Fruit fly (Drosophila melanogaster) whole organism, embryonic: Measurements from ENCODE around the gene CG2691.

Experiments
- CG10274 ChIP-seq: fragments of 200-800 bp; sonication (Bioruptor generic); optimal IDR thresholded peaks from 3 replicates; lab custom pipeline; 2017; ENCODE audit warnings: missing biosample characterization, mild to moderate bottlenecking, missing genetic modification characterization
- CG10654 ChIP-seq: fragments of 200-800 bp; sonication (Bioruptor generic); optimal IDR thresholded peaks from 2 replicates; lab custom pipeline; 2016; ENCODE audit warnings: missing biosample characterization, missing genetic modification characterization
- CG11247 ChIP-seq: fragments of 200-800 bp; sonication (Bioruptor generic); IDR thresholded peaks from 2 replicates; pipeline ENCODE4 v1.3.6; 2022; ENCODE audit warnings: missing biosample characterization, missing genetic modification characterization
- CG12155 ChIP-seq: fragments of 200-800 bp; sonication (Bioruptor generic); optimal IDR thresholded peaks from 3 replicates; lab custom pipeline; 2016; ENCODE audit warnings: missing biosample characterization, missing genetic modification characterization
- CG13775 ChIP-seq: fragments of 200-800 bp; sonication (Bioruptor generic); optimal IDR thresholded peaks from 3 replicates; lab custom pipeline; 2017; ENCODE audit warnings: missing biosample characterization, mild to moderate bottlenecking, missing genetic modification characterization
- CG14860 ChIP-seq: fragments of 200-800 bp; sonication (Bioruptor generic); IDR thresholded peaks from 3 replicates; pipeline ENCODE4 v1.3.6; 2022; ENCODE audit warnings: missing biosample characterization, missing genetic modification characterization; ENCODE audit not compliant: partially characterized antibody
- CG15601 ChIP-seq: fragments of 200-800 bp; sonication (Bioruptor generic); optimal IDR thresholded peaks from 3 replicates; lab custom pipeline; 2019; ENCODE audit warnings: missing biosample characterization, mild to moderate bottlenecking, missing genetic modification characterization, moderate library complexity
- CG1602 ChIP-seq: fragments of 200-800 bp; sonication (Bioruptor generic); optimal IDR thresholded peaks from 3 replicates; lab custom pipeline; 2016; ENCODE audit warnings: missing biosample characterization, missing genetic modification characterization
- CG17328 ChIP-seq: fragments of 200-800 bp; sonication (Bioruptor generic); IDR thresholded peaks from 2 replicates; pipeline ENCODE4 v1.3.6; 2022; ENCODE audit warnings: missing biosample characterization, missing genetic modification characterization
- CG17802 ChIP-seq: fragments of 200-800 bp; sonication (Bioruptor generic); optimal IDR thresholded peaks from 2 replicates; lab custom pipeline; 2018; ENCODE audit warnings: missing biosample characterization, mild to moderate bottlenecking, missing genetic modification characterization, moderate library complexity
- CG18476 ChIP-seq: fragments of 200-800 bp; sonication (Bioruptor generic); optimal IDR thresholded peaks from 2 replicates; lab custom pipeline; 2016; ENCODE audit warnings: missing biosample characterization, mild to moderate bottlenecking, missing genetic modification characterization
- CG18764 ChIP-seq: fragments of 200-800 bp; sonication (Bioruptor generic); optimal IDR thresholded peaks from 3 replicates; lab custom pipeline; 2016; ENCODE audit warnings: missing biosample characterization, missing genetic modification characterization
- CG2202 ChIP-seq: fragments of 200-800 bp; sonication (Bioruptor generic); optimal IDR thresholded peaks from 2 replicates; lab custom pipeline; 2018; ENCODE audit warnings: missing biosample characterization, mild to moderate bottlenecking, missing genetic modification characterization
- CG2678 ChIP-seq: fragments of 200-800 bp; sonication (Bioruptor generic); optimal IDR thresholded peaks from 3 replicates; lab custom pipeline; 2019; ENCODE audit warnings: missing biosample characterization, mild to moderate bottlenecking, missing genetic modification characterization, moderate library complexity
- CG30431 ChIP-seq: fragments of 200-800 bp; sonication (Bioruptor generic); optimal IDR thresholded peaks from 2 replicates; lab custom pipeline; 2017; ENCODE audit warnings: missing biosample characterization, missing genetic modification characterization
- CG3065 ChIP-seq: fragments of 200-800 bp; sonication (Bioruptor generic); optimal IDR thresholded peaks from 2 replicates; lab custom pipeline; 2016; ENCODE audit warnings: missing biosample characterization, missing genetic modification characterization
- CG33213 ChIP-seq: fragments of 200-800 bp; sonication (Bioruptor generic); optimal IDR thresholded peaks from 3 replicates; lab custom pipeline; 2016; ENCODE audit warnings: missing biosample characterization, missing genetic modification characterization
- CG4282 ChIP-seq: fragments of 200-800 bp; sonication (Bioruptor generic); optimal IDR thresholded peaks from 2 replicates; lab custom pipeline; 2016; ENCODE audit warnings: missing biosample characterization, missing genetic modification characterization
- CG4424 ChIP-seq: fragments of 200-800 bp; sonication (Bioruptor generic); optimal IDR thresholded peaks from 3 replicates; lab custom pipeline; 2016; ENCODE audit warnings: missing biosample characterization, missing genetic modification characterization
- CG4820 ChIP-seq: fragments of 200-800 bp; sonication (Bioruptor generic); optimal IDR thresholded peaks from 3 replicates; lab custom pipeline; 2016; ENCODE audit warnings: missing biosample characterization, missing genetic modification characterization
- CG8388 ChIP-seq: fragments of 200-800 bp; sonication (Bioruptor generic); optimal IDR thresholded peaks from 2 replicates; lab custom pipeline; 2019; ENCODE audit warnings: missing biosample characterization, mild to moderate bottlenecking, missing genetic modification characterization, moderate library complexity
- CG9215 ChIP-seq: fragments of 200-800 bp; sonication (Bioruptor generic); IDR thresholded peaks from 2 replicates; pipeline ENCODE4 v1.3.6; 2022; ENCODE audit warnings: missing biosample characterization, missing genetic modification characterization
- CkIIα-i1 ChIP-seq: fragments of 200-800 bp; sonication (Bioruptor generic); IDR thresholded peaks from 2 replicates; pipeline ENCODE4 v1.3.6; 2022; ENCODE audit warnings: missing biosample characterization, missing genetic modification characterization
- Deaf1 ChIP-seq: fragments of 200-800 bp; optimal IDR thresholded peaks from 3 replicates; lab custom pipeline; 2019; ENCODE audit warnings: missing biosample characterization, mild to moderate bottlenecking, missing genetic modification characterization, moderate library complexity
- Dp ChIP-seq: fragments of 200-800 bp; sonication (Bioruptor generic); optimal IDR thresholded peaks from 2 replicates; lab custom pipeline; 2018; ENCODE audit warnings: missing biosample characterization, mild to moderate bottlenecking, missing genetic modification characterization, moderate library complexity
- Eip74EF ChIP-seq, 2 experiments: fragments of 200-800 bp in 1 of 2; fragments of >200 bp in 1 of 2; sonication (Bioruptor generic) in 1 of 2; optimal IDR thresholded peaks; 2 replicates each; lab custom pipeline; 2017 to 2019; ENCODE audit warnings: missing biosample characterization in 2 of 2, missing genetic modification characterization in 2 of 2, mild to moderate bottlenecking in 1 of 2, moderate library complexity in 1 of 2
- Ets65A ChIP-seq: fragments of 200-800 bp; sonication (Bioruptor generic); peaks from one replicate; lab custom pipeline; 2016; ENCODE audit warnings: missing biosample characterization, missing genetic modification characterization
- GATAe ChIP-seq: fragments of 200-800 bp; sonication (Bioruptor generic); conservative IDR thresholded peaks from 2 replicates; pipeline ENCODE4 v1.3.6; 2022; ENCODE audit warnings: missing biosample characterization, missing genetic modification characterization
- HLH3B ChIP-seq: fragments of 200-800 bp; sonication (Bioruptor generic); IDR thresholded peaks from 2 replicates; pipeline ENCODE4 v1.3.6; 2022; ENCODE audit warnings: missing biosample characterization, missing genetic modification characterization
- HLH54F ChIP-seq: fragments of 200-800 bp; sonication (Bioruptor generic); optimal IDR thresholded peaks from 3 replicates; lab custom pipeline; 2016; ENCODE audit warnings: missing biosample characterization, missing genetic modification characterization
- Hey ChIP-seq: fragments of 200-800 bp; sonication (Bioruptor generic); optimal IDR thresholded peaks from 3 replicates; lab custom pipeline; 2018; ENCODE audit warnings: missing biosample characterization, mild to moderate bottlenecking, missing genetic modification characterization
- Hmx ChIP-seq: fragments of 200-800 bp; sonication (Bioruptor generic); optimal IDR thresholded peaks from 2 replicates; lab custom pipeline; 2016; ENCODE audit warnings: missing biosample characterization, missing genetic modification characterization
- Hr51 ChIP-seq, 2 experiments: fragments of 200-800 bp; sonication (Bioruptor generic); optimal IDR thresholded peaks; 2 replicates in 1 of 2; 3 replicates in 1 of 2; lab custom pipeline; 2016 to 2018; ENCODE audit warnings: missing biosample characterization in 2 of 2, missing genetic modification characterization in 2 of 2, mild to moderate bottlenecking in 1 of 2, moderate library complexity in 1 of 2
- Kr ChIP-seq: fragments of 200-800 bp; sonication (Bioruptor generic); optimal IDR thresholded peaks from 2 replicates; lab custom pipeline; 2017; ENCODE audit warnings: missing biosample characterization, mild to moderate bottlenecking, missing genetic modification characterization
- MESR4 ChIP-seq: fragments of 200-800 bp; sonication (Bioruptor generic); optimal IDR thresholded peaks from 2 replicates; lab custom pipeline; 2018; ENCODE audit warnings: missing biosample characterization, mild to moderate bottlenecking, missing genetic modification characterization, moderate library complexity
- Med ChIP-seq: fragments of 200-800 bp; sonication (Bioruptor generic); peaks from one replicate; lab custom pipeline; 2016; ENCODE audit warnings: missing biosample characterization, missing genetic modification characterization, mild to moderate bottlenecking, inconsistent platforms, moderate library complexity
- Nf-YC ChIP-seq: fragments of 200-800 bp; optimal IDR thresholded peaks from 3 replicates; lab custom pipeline; 2019; ENCODE audit warnings: missing biosample characterization, mild to moderate bottlenecking, missing genetic modification characterization, moderate library complexity
- Spps ChIP-seq: fragments of 200-800 bp; sonication (Bioruptor generic); optimal IDR thresholded peaks from 2 replicates; lab custom pipeline; 2018; ENCODE audit warnings: missing biosample characterization, mild to moderate bottlenecking, missing genetic modification characterization
- Ssrp ChIP-seq: fragments of 200-800 bp; sonication (Bioruptor generic); optimal IDR thresholded peaks from 2 replicates; lab custom pipeline; 2018; ENCODE audit warnings: missing biosample characterization, mild to moderate bottlenecking, missing genetic modification characterization, moderate library complexity
- Xrp1 ChIP-seq: fragments of 200-800 bp; sonication (Bioruptor generic); IDR thresholded peaks from 2 replicates; pipeline ENCODE4 v1.3.6; 2022; ENCODE audit warnings: missing biosample characterization, missing genetic modification characterization
- az2 ChIP-seq: fragments of 200-800 bp; sonication (Bioruptor generic); optimal IDR thresholded peaks from 3 replicates; lab custom pipeline; 2016; ENCODE audit warnings: missing biosample characterization, missing genetic modification characterization
- cato ChIP-seq: fragments of 200-800 bp; sonication (Bioruptor generic); optimal IDR thresholded peaks from 2 replicates; lab custom pipeline; 2016; ENCODE audit warnings: missing biosample characterization, missing genetic modification characterization, borderline replicate concordance
- fd102C ChIP-seq: fragments of 200-800 bp; sonication (Bioruptor generic); optimal IDR thresholded peaks from 2 replicates; lab custom pipeline; 2018; ENCODE audit warnings: missing biosample characterization, mild to moderate bottlenecking, missing genetic modification characterization, moderate library complexity
- fd64A ChIP-seq: fragments of 200-800 bp; sonication (Bioruptor generic); optimal IDR thresholded peaks from 3 replicates; lab custom pipeline; 2018; ENCODE audit warnings: missing biosample characterization, mild to moderate bottlenecking, missing genetic modification characterization
- inv ChIP-seq: fragments of 200-800 bp; sonication (Bioruptor generic); IDR thresholded peaks from 2 replicates; pipeline ENCODE4 v1.3.6; 2022; ENCODE audit warnings: missing biosample characterization, missing genetic modification characterization; ENCODE audit not compliant: partially characterized antibody
- nom ChIP-seq: fragments of 200-800 bp; sonication (Bioruptor generic); optimal IDR thresholded peaks from 2 replicates; lab custom pipeline; 2017; ENCODE audit warnings: missing biosample characterization, missing genetic modification characterization, mild to moderate bottlenecking, moderate library complexity, missing genetic modification reagents
- repo ChIP-seq: fragments of 200-800 bp; sonication (Bioruptor generic); optimal IDR thresholded peaks from 2 replicates; lab custom pipeline; 2016; ENCODE audit warnings: missing biosample characterization, missing genetic modification characterization
- sd ChIP-seq: fragments of 200-800 bp; sonication (Bioruptor generic); optimal IDR thresholded peaks from 3 replicates; lab custom pipeline; 2018; ENCODE audit warnings: missing biosample characterization, mild to moderate bottlenecking, missing genetic modification characterization, moderate library complexity
- tin ChIP-seq: fragments of 200-800 bp; sonication (Bioruptor generic); optimal IDR thresholded peaks from 3 replicates; lab custom pipeline; 2016; ENCODE audit warnings: missing biosample characterization, missing genetic modification characterization
- zen ChIP-seq: fragments of 200-800 bp; sonication (Bioruptor generic); optimal IDR thresholded peaks from 3 replicates; lab custom pipeline; 2018; ENCODE audit warnings: missing biosample characterization, mild to moderate bottlenecking, missing genetic modification characterization, moderate library complexity

The CG2691 gene

dm6 chrX:13630290-13630900 lies 6.2 kb upstream of the CG2691 start (continued):
- TF ChIP-seq sd (tag; lab: Kevin White, UChicago) (no peak), fd64A (GFP tag; lab: Kevin White, UChicago) (no peak), CG2202 (tag; lab: Kevin White, UChicago) (no peak), CG14860 (no peak), CkIIα-i1 (no peak), HLH54F (GFP tag; lab: Kevin White, UChicago) (no peak), fd102C (no peak), CG11247 (GFP tag; lab: Robert Waterston, UW) (no peak), CG15601 (tag; lab: Kevin White, UChicago) (peak; percentile 31), Hmx (no peak), Eip74EF (GFP tag; optimal IDR thresholded peaks at IDR 0.05; lab: Kevin White, UChicago) (no peak), cato (GFP tag; lab: Kevin White, UChicago) (no peak), CG18476 (GFP tag; lab: Kevin White, UChicago) (no peak), repo (GFP tag; lab: Kevin White, UChicago) (no peak), inv (no peak), MESR4 (no peak), Deaf1 (no peak), GATAe (GFP tag; lab: Robert Waterston, UW) (no peak), CG17802 (tag; lab: Kevin White, UChicago) (no peak), Hey (tag; lab: Kevin White, UChicago) (no peak), az2 (GFP tag; lab: Kevin White, UChicago) (peak; percentile 11), CG33213 (GFP tag; lab: Kevin White, UChicago) (no peak), CG2678 (tag; lab: Kevin White, UChicago) (peak; percentile 38), zen (tag; lab: Kevin White, UChicago) (no peak), nom (no peak), tin (GFP tag; lab: Kevin White, UChicago) (peak; percentile 47), CG17328 (GFP tag; lab: Robert Waterston, UW) (0 out of 2 replicates have a peak, but pooled peaks have one; percentile 7), CG10654 (GFP tag; lab: Kevin White, UChicago) (no peak), Ets65A (GFP tag; lab: Kevin White, UChicago) (peak; percentile 73), Xrp1 (GFP tag; lab: Robert Waterston, UW) (peak; percentile 60; the same call in 1 of the 2 replicates), CG9215 (GFP tag; lab: Robert Waterston, UW) (no peak), Dp (GFP tag; lab: Kevin White, UChicago) (no peak), CG8388 (GFP tag; lab: Kevin White, UChicago) (peak; percentile 11), Med (peak; percentile 81), CG10274 (GFP tag; lab: Kevin White, UChicago) (no peak), Hr51 (GFP tag; optimal IDR thresholded peaks at IDR 0.05; lab: Kevin White, UChicago) (peak in 1 of 2 experiments; percentile 41), Kr (GFP tag; lab: Kevin White, UChicago) (no peak), CG4424 (GFP tag; lab: Kevin White, UChicago) (peak; percentile 37), CG13775 (no peak), CG3065 (GFP tag; lab: Kevin White, UChicago) (no peak), CG4820 (GFP tag; lab: Kevin White, UChicago) (peak; percentile 33), CG18764 (no peak), CG30431 (GFP tag; lab: Kevin White, UChicago) (no peak), HLH3B (GFP tag; lab: Robert Waterston, UW) (0 out of 2 replicates have a peak, but pooled peaks have one; percentile 24), Ssrp (tag; lab: Kevin White, UChicago) (peak; percentile 19), Spps (tag; lab: Kevin White, UChicago) (no peak), Nf-YC (tag; lab: Kevin White, UChicago) (no peak), CG1602 (GFP tag; lab: Kevin White, UChicago) (no peak), CG12155 (no peak), CG4282 (GFP tag; lab: Kevin White, UChicago) (no peak)
